Fruit fly (Drosophila melanogaster) whole organism, embryonic: Measurements from ENCODE around the gene Acat2.

Source experiments
- B-H1 ChIP-seq: fragments of 200-800 bp; sonication (Bioruptor generic); IDR thresholded peaks from 3 replicates; pipeline ENCODE4 v1.3.6; 2022; ENCODE audit warnings: missing biosample characterization, missing genetic modification characterization
- C15 ChIP-seq: fragments of 200-800 bp; sonication (Bioruptor generic); IDR thresholded peaks from 3 replicates; pipeline ENCODE4 v1.3.6; 2022; ENCODE audit warnings: missing biosample characterization, missing genetic modification characterization
- CG11398 ChIP-seq: fragments of 200-800 bp; sonication (Bioruptor generic); optimal IDR thresholded peaks from 2 replicates; lab custom pipeline; 2016; ENCODE audit warnings: missing biosample characterization, missing genetic modification characterization
- CG11695 ChIP-seq: fragments of 200-800 bp; sonication (Bioruptor generic); IDR thresholded peaks from 3 replicates; pipeline ENCODE4 v1.3.6; 2022; ENCODE audit warnings: missing biosample characterization, missing genetic modification characterization
- CG13296 ChIP-seq: fragments of 200-800 bp; sonication (Bioruptor generic); optimal IDR thresholded peaks from 3 replicates; lab custom pipeline; 2018; ENCODE audit warnings: missing biosample characterization, mild to moderate bottlenecking, missing genetic modification characterization
- CG13775 ChIP-seq: fragments of 200-800 bp; sonication (Bioruptor generic); optimal IDR thresholded peaks from 3 replicates; lab custom pipeline; 2017; ENCODE audit warnings: missing biosample characterization, mild to moderate bottlenecking, missing genetic modification characterization
- CG14667 ChIP-seq: fragments of 200-800 bp; sonication (Bioruptor generic); IDR thresholded peaks from 2 replicates; pipeline ENCODE4 v1.3.6; 2022; ENCODE audit warnings: missing biosample characterization, missing genetic modification characterization
- CG15073 ChIP-seq: fragments of 200-800 bp; sonication (Bioruptor generic); optimal IDR thresholded peaks from 2 replicates; lab custom pipeline; 2016; ENCODE audit warnings: missing biosample characterization, missing genetic modification characterization
- CG15696 ChIP-seq: fragments of 200-800 bp; sonication (Bioruptor generic); optimal IDR thresholded peaks from 2 replicates; lab custom pipeline; 2019; ENCODE audit warnings: missing biosample characterization, mild to moderate bottlenecking, missing genetic modification characterization, moderate library complexity
- CG17328 ChIP-seq: fragments of 200-800 bp; sonication (Bioruptor generic); IDR thresholded peaks from 2 replicates; pipeline ENCODE4 v1.3.6; 2022; ENCODE audit warnings: missing biosample characterization, missing genetic modification characterization
- CG17359 ChIP-seq: fragments of 200-800 bp; sonication (Bioruptor generic); optimal IDR thresholded peaks from 3 replicates; lab custom pipeline; 2018; ENCODE audit warnings: missing biosample characterization, mild to moderate bottlenecking, missing genetic modification characterization, moderate library complexity
- CG17829 ChIP-seq: fragments of 200-800 bp; optimal IDR thresholded peaks from 2 replicates; lab custom pipeline; 2019; ENCODE audit warnings: missing biosample characterization, mild to moderate bottlenecking, missing genetic modification characterization, moderate library complexity
- CG32532 ChIP-seq: fragments of 200-800 bp; sonication (Bioruptor generic); IDR thresholded peaks from 2 replicates; pipeline ENCODE4 v1.3.6; 2022; ENCODE audit warnings: missing biosample characterization, missing genetic modification characterization
- CG3838 ChIP-seq: fragments of 200-800 bp; sonication (Bioruptor generic); optimal IDR thresholded peaks from 3 replicates; lab custom pipeline; 2016; ENCODE audit warnings: missing biosample characterization, missing genetic modification characterization
- CG5953 ChIP-seq: fragments of 200-800 bp; sonication (Bioruptor generic); IDR thresholded peaks from 2 replicates; pipeline ENCODE4 v1.3.6; 2022; ENCODE audit warnings: missing biosample characterization, missing genetic modification characterization
- CG6272 ChIP-seq: fragments of 200-800 bp; sonication (Bioruptor generic); IDR thresholded peaks from 2 replicates; pipeline ENCODE4 v1.3.6; 2022; ENCODE audit warnings: missing biosample characterization, missing genetic modification characterization
- CG7357 ChIP-seq: fragments of 200-800 bp; sonication (Bioruptor generic); IDR thresholded peaks from 3 replicates; pipeline ENCODE4 v1.3.6; 2022; ENCODE audit warnings: missing biosample characterization, missing genetic modification characterization
- CG7556 ChIP-seq: fragments of 200-800 bp; sonication (Bioruptor generic); optimal IDR thresholded peaks from 2 replicates; lab custom pipeline; 2017; ENCODE audit warnings: missing biosample characterization, mild to moderate bottlenecking, missing genetic modification characterization
- CG7839 ChIP-seq: fragments of 200-800 bp; sonication (Bioruptor generic); optimal IDR thresholded peaks from 3 replicates; lab custom pipeline; 2018; ENCODE audit warnings: missing biosample characterization, mild to moderate bottlenecking, missing genetic modification characterization, moderate library complexity
- CG8290 ChIP-seq, 3 experiments: fragments of 200-800 bp; sonication (Bioruptor generic); optimal IDR thresholded peaks; 2 replicates each; lab custom pipeline; 2016 to 2019; ENCODE audit warnings: missing biosample characterization in 3 of 3, missing genetic modification characterization in 3 of 3, mild to moderate bottlenecking in 2 of 3, moderate library complexity in 1 of 3
- CG9817 ChIP-seq: fragments of 200-800 bp; sonication (Bioruptor generic); optimal IDR thresholded peaks from 2 replicates; lab custom pipeline; 2018; ENCODE audit warnings: missing biosample characterization, mild to moderate bottlenecking, missing genetic modification characterization, moderate library complexity
- CG9876 ChIP-seq: fragments of 200-800 bp; sonication (Bioruptor generic); optimal IDR thresholded peaks from 2 replicates; lab custom pipeline; 2016; ENCODE audit warnings: missing biosample characterization, missing genetic modification characterization
- D19A ChIP-seq: fragments of 200-800 bp; optimal IDR thresholded peaks from 3 replicates; lab custom pipeline; 2019; ENCODE audit warnings: missing biosample characterization, mild to moderate bottlenecking, missing genetic modification characterization, moderate library complexity
- D19B ChIP-seq: fragments of 200-800 bp; sonication (Bioruptor generic); optimal IDR thresholded peaks from 2 replicates; lab custom pipeline; 2017; ENCODE audit warnings: missing biosample characterization, mild to moderate bottlenecking, missing genetic modification characterization
- Dp ChIP-seq: fragments of 200-800 bp; sonication (Bioruptor generic); optimal IDR thresholded peaks from 2 replicates; lab custom pipeline; 2018; ENCODE audit warnings: missing biosample characterization, mild to moderate bottlenecking, missing genetic modification characterization, moderate library complexity
- Hsf ChIP-seq: fragments of 200-800 bp; sonication (Bioruptor generic); optimal IDR thresholded peaks from 3 replicates; lab custom pipeline; 2016; ENCODE audit warnings: missing biosample characterization, missing genetic modification characterization
- Lhr ChIP-seq: fragments of 200-800 bp; sonication (Bioruptor generic); optimal IDR thresholded peaks from 3 replicates; lab custom pipeline; 2017; ENCODE audit warnings: mild to moderate bottlenecking, missing biosample characterization, missing genetic modification reagents, missing genetic modification characterization
- Lim3 ChIP-seq: fragments of 200-800 bp; sonication (Bioruptor generic); IDR thresholded peaks from 2 replicates; pipeline ENCODE4 v1.3.6; 2022; ENCODE audit warnings: missing biosample characterization, missing genetic modification characterization
- MBD-R2 ChIP-seq: fragments of 200-800 bp; sonication (Bioruptor generic); IDR thresholded peaks from 2 replicates; pipeline ENCODE4 v1.3.6; 2022; ENCODE audit warnings: missing biosample characterization, missing genetic modification characterization
- Mes4 ChIP-seq: fragments of 200-800 bp; sonication (Bioruptor generic); optimal IDR thresholded peaks from 2 replicates; lab custom pipeline; 2016; ENCODE audit warnings: missing biosample characterization, missing genetic modification characterization
- NfI ChIP-seq: fragments of 200-800 bp; sonication (Bioruptor generic); optimal IDR thresholded peaks from 3 replicates; lab custom pipeline; 2018; ENCODE audit warnings: missing biosample characterization, mild to moderate bottlenecking, missing genetic modification characterization, moderate library complexity
- Sin3A ChIP-seq: fragments of >200 bp; optimal IDR thresholded peaks from 2 replicates; lab custom pipeline; 2018
- YL-1 ChIP-seq: fragments of 200-800 bp; sonication (Bioruptor generic); optimal IDR thresholded peaks from 3 replicates; lab custom pipeline; 2017; ENCODE audit warnings: missing biosample characterization, mild to moderate bottlenecking, missing genetic modification characterization
- abd-A ChIP-seq: fragments of 200-800 bp; sonication (Bioruptor generic); optimal IDR thresholded peaks from 3 replicates; lab custom pipeline; 2019; ENCODE audit warnings: missing biosample characterization, mild to moderate bottlenecking, missing genetic modification characterization, moderate library complexity
- bigmax ChIP-seq: fragments of 200-800 bp; sonication (Bioruptor generic); optimal IDR thresholded peaks from 2 replicates; lab custom pipeline; 2018; ENCODE audit warnings: missing biosample characterization, mild to moderate bottlenecking, missing genetic modification characterization
- corto ChIP-seq: fragments of 200-800 bp; sonication (Bioruptor generic); optimal IDR thresholded peaks from 2 replicates; lab custom pipeline; 2016; ENCODE audit warnings: missing biosample characterization, mild to moderate bottlenecking, missing genetic modification characterization, moderate library complexity
- emc ChIP-seq: fragments of 200-800 bp; sonication (Bioruptor generic); optimal IDR thresholded peaks from 2 replicates; lab custom pipeline; 2016; ENCODE audit warnings: missing biosample characterization, missing genetic modification characterization
- fd96Cb ChIP-seq: fragments of 200-800 bp; sonication (Bioruptor generic); optimal IDR thresholded peaks from 2 replicates; lab custom pipeline; 2018; ENCODE audit warnings: missing biosample characterization, mild to moderate bottlenecking, missing genetic modification characterization, moderate library complexity
- fru ChIP-seq: fragments of >200 bp; optimal IDR thresholded peaks from 2 replicates; lab custom pipeline; 2017
- gsb-n ChIP-seq: fragments of 200-800 bp; sonication (Bioruptor generic); optimal IDR thresholded peaks from 3 replicates; lab custom pipeline; 2018; ENCODE audit warnings: missing biosample characterization, mild to moderate bottlenecking, missing genetic modification characterization
- ind ChIP-seq: fragments of 200-800 bp; sonication (Bioruptor generic); optimal IDR thresholded peaks from 3 replicates; lab custom pipeline; 2016; ENCODE audit warnings: missing biosample characterization, missing genetic modification characterization
- insv ChIP-seq, 2 experiments: fragments of 200-800 bp; sonication (Bioruptor generic); optimal IDR thresholded peaks; 3 replicates each; lab custom pipeline; 2016 to 2018; ENCODE audit warnings: missing biosample characterization in 2 of 2, missing genetic modification characterization in 2 of 2
- knrl ChIP-seq: fragments of 200-800 bp; sonication (Bioruptor generic); IDR thresholded peaks from 3 replicates; pipeline ENCODE4 v1.3.6; 2022; ENCODE audit warnings: missing biosample characterization, missing genetic modification characterization; ENCODE audit not compliant: partially characterized antibody
- nerfin-1 ChIP-seq: fragments of 200-800 bp; sonication (Bioruptor generic); optimal IDR thresholded peaks from 3 replicates; lab custom pipeline; 2019; ENCODE audit warnings: missing biosample characterization, mild to moderate bottlenecking, missing genetic modification characterization, moderate library complexity
- pb ChIP-seq: fragments of 200-800 bp; sonication (Bioruptor generic); optimal IDR thresholded peaks from 3 replicates; lab custom pipeline; 2016; ENCODE audit warnings: missing biosample characterization, missing genetic modification characterization
- peb ChIP-seq: fragments of 200-800 bp; sonication (Bioruptor generic); IDR thresholded peaks from 2 replicates; pipeline ENCODE4 v1.3.6; 2022; ENCODE audit warnings: missing biosample characterization, missing genetic modification characterization
- pum ChIP-seq: fragments of 200-800 bp; sonication (Bioruptor generic); optimal IDR thresholded peaks from 2 replicates; lab custom pipeline; 2016; ENCODE audit warnings: missing biosample characterization, missing genetic modification characterization
- sd ChIP-seq: fragments of 200-800 bp; sonication (Bioruptor generic); optimal IDR thresholded peaks from 3 replicates; lab custom pipeline; 2018; ENCODE audit warnings: missing biosample characterization, mild to moderate bottlenecking, missing genetic modification characterization, moderate library complexity
- sens ChIP-seq: fragments of 200-800 bp; sonication (Bioruptor generic); peaks from one replicate; lab custom pipeline; 2016; ENCODE audit warnings: missing biosample characterization, missing genetic modification characterization
- stc ChIP-seq: fragments of 200-800 bp; sonication (Bioruptor generic); IDR thresholded peaks from 2 replicates; pipeline ENCODE4 v1.3.6; 2022; ENCODE audit warnings: missing biosample characterization, missing genetic modification characterization
- tin ChIP-seq: fragments of 200-800 bp; sonication (Bioruptor generic); optimal IDR thresholded peaks from 3 replicates; lab custom pipeline; 2016; ENCODE audit warnings: missing biosample characterization, missing genetic modification characterization
- zen ChIP-seq: fragments of 200-800 bp; sonication (Bioruptor generic); optimal IDR thresholded peaks from 3 replicates; lab custom pipeline; 2018; ENCODE audit warnings: missing biosample characterization, mild to moderate bottlenecking, missing genetic modification characterization, moderate library complexity

Gene Acat2

DNA sequence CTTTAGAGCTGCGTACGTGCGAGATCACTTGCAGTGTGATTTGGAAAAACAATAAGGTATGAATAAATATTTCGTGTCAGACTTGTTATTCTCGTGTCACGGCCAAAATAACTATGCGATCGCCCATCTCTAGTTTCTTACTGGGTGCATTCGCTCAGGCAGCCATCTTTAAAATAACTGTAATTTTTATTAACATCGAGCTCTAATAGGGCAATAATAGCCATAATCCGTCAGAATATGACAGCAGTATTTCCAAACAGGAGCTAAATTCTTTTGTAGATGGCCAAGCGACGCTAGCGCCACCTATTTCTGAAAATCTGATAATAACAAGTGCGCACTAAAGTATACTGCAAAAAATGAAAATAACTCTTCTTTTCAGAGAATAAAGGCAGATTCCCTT is 49.3 kb downstream of the Acat2 start (continued):
- TF ChIP-seq CG7556 (peak; percentile 13), peb (GFP tag; lab: Robert Waterston, UW) (no peak), Mes4 (GFP tag; lab: Kevin White, UChicago) (no peak), Lim3 (GFP tag; lab: Robert Waterston, UW) (no peak), sd (tag; lab: Kevin White, UChicago) (peak; percentile 91), tin (GFP tag; lab: Kevin White, UChicago) (peak; percentile 31), YL-1 (GFP tag; lab: Kevin White, UChicago) (peak; percentile 33), MBD-R2 (peak; percentile 39; the same call in 1 of the 2 replicates), CG17328 (GFP tag; lab: Robert Waterston, UW) (peak; percentile 21; the same call in 1 of the 2 replicates), CG7357 (GFP tag; lab: Robert Waterston, UW) (no peak), zen (tag; lab: Kevin White, UChicago) (peak; percentile 61), pb (GFP tag; lab: Kevin White, UChicago) (peak; percentile 12), bigmax (GFP tag; lab: Kevin White, UChicago) (no peak), CG9876 (GFP tag; lab: Kevin White, UChicago) (no peak), abd-A (tag; lab: Kevin White, UChicago) (peak; percentile 82), CG15696 (tag; lab: Kevin White, UChicago) (peak; percentile 36), CG13775 (GFP tag; lab: Kevin White, UChicago) (peak; percentile 19), CG8290 (GFP tag; optimal IDR thresholded peaks at IDR 0.05; lab: Kevin White, UChicago) (no peak), CG8290 (tag; optimal IDR thresholded peaks at IDR 0.05; lab: Kevin White, UChicago) (peak; percentile 43 to 70), CG7839 (tag; lab: Kevin White, UChicago) (peak; percentile 48), ind (GFP tag; lab: Kevin White, UChicago) (no peak), NfI (GFP tag; lab: Kevin White, UChicago) (peak; percentile 36), Lhr (GFP tag; lab: Kevin White, UChicago) (peak; percentile 71), corto (no peak), stc (GFP tag; lab: Robert Waterston, UW) (peak; percentile 27; the same call in 1 of the 2 replicates), fd96Cb (tag; lab: Kevin White, UChicago) (no peak), CG15073 (no peak), CG32532 (no peak), CG3838 (GFP tag; lab: Kevin White, UChicago) (no peak), fru (lab: Kevin White, UChicago) (no peak), Sin3A (lab: Kevin White, UChicago) (no peak), knrl (GFP tag; lab: Robert Waterston, UW) (peak; percentile 85), CG17829 (peak; percentile 53), D19B (GFP tag; lab: Kevin White, UChicago) (no peak), sens (GFP tag; lab: Kevin White, UChicago) (peak; percentile 86), insv (GFP tag; optimal IDR thresholded peaks at IDR 0.05; lab: Kevin White, UChicago) (peak in 1 of 2 experiments; percentile 86), D19A (tag; lab: Kevin White, UChicago) (peak; percentile 48), C15 (GFP tag; lab: Robert Waterston, UW) (no peak), pum (no peak), CG17359 (peak; percentile 27), Dp (GFP tag; lab: Kevin White, UChicago) (peak; percentile 7), Hsf (peak; percentile 34), emc (GFP tag; lab: Kevin White, UChicago) (no peak), CG6272 (GFP tag; lab: Robert Waterston, UW) (no peak), CG11398 (GFP tag; lab: Kevin White, UChicago) (no peak), B-H1 (GFP tag; lab: Robert Waterston, UW) (no peak), CG5953 (no peak), CG13296 (peak; percentile 15), gsb-n (tag; lab: Kevin White, UChicago) (peak; percentile 19), CG14667 (GFP tag; lab: Robert Waterston, UW) (no peak), CG11695 (GFP tag; lab: Robert Waterston, UW) (no peak), CG9817 (tag; lab: Kevin White, UChicago) (peak; percentile 13), nerfin-1 (tag; lab: Kevin White, UChicago) (peak; percentile 73)
